Fruit fly (Drosophila melanogaster): ENCODE data around the gene Rubicon.

The Rubicon gene

dm6 chrX:8694066-8694822, 17.4 kb downstream of the Rubicon start:
- no peak for TF ChIP-seq CrebA (GFP tag; optimal IDR thresholded peaks at IDR 0.05; ENCODE audit: borderline replicate concordance)
- peak; percentile 4 for TF ChIP-seq Sp1 (GFP tag; optimal IDR thresholded peaks at IDR 0.05)

- TF ChIP-seq N (GFP tag; optimal IDR thresholded peaks at IDR 0.05) (no peak), rgr (GFP tag; optimal IDR thresholded peaks at IDR 0.05) (no peak), usp (GFP tag; optimal IDR thresholded peaks at IDR 0.05) (no peak), Rel (GFP tag; optimal IDR thresholded peaks at IDR 0.05) (no peak), Rel (tag; optimal IDR thresholded peaks at IDR 0.05) (no peak), dmrt93B (GFP tag; optimal IDR thresholded peaks at IDR 0.05) (no peak), Dfd (GFP tag; optimal IDR thresholded peaks at IDR 0.05) (peak; percentile 74), dl (GFP tag; optimal IDR thresholded peaks at IDR 0.05; ENCODE audit: insufficient read depth in 1 of 2, partially characterized antibody in 2 of 2) (no peak), ey (GFP tag; optimal IDR thresholded peaks at IDR 0.05) (no peak), OdsH (GFP tag; optimal IDR thresholded peaks at IDR 0.05) (no peak)
Observed at dm6 chrX:8694823-8695492, 18.1 kb downstream of the Rubicon start.

dm6 chrX:8696106-8696595, 19.3 kb downstream of the Rubicon start:
- TF ChIP-seq Dfd (GFP tag; optimal IDR thresholded peaks at IDR 0.05) (peak; percentile 14), brk (GFP tag; optimal IDR thresholded peaks at IDR 0.05) (no peak)

- TF ChIP-seq GATAd (GFP tag; optimal IDR thresholded peaks at IDR 0.05): peak; percentile 84
- TF ChIP-seq Myc (optimal IDR thresholded peaks at IDR 0.05): no peak
- peak; percentile 35 for TF ChIP-seq Rel (GFP tag; optimal IDR thresholded peaks at IDR 0.05)
- TF ChIP-seq Rel (tag; optimal IDR thresholded peaks at IDR 0.05): peak; percentile 75
- peak; percentile 87 for TF ChIP-seq sage (GFP tag; optimal IDR thresholded peaks at IDR 0.05)
- peak; percentile 90 for TF ChIP-seq CG9705 (GFP tag; optimal IDR thresholded peaks at IDR 0.05)
- TF ChIP-seq Abd-B (GFP tag; optimal IDR thresholded peaks at IDR 0.05): no peak
- peak; percentile 81 for TF ChIP-seq Mio (GFP tag; optimal IDR thresholded peaks at IDR 0.05)
- TF ChIP-seq Sp1 (GFP tag; optimal IDR thresholded peaks at IDR 0.05): peak; percentile 93
- peak; percentile 3 to 97 for TF ChIP-seq foxo (GFP tag; optimal IDR thresholded peaks at IDR 0.05)
- no peak for TF ChIP-seq jim (GFP tag; optimal IDR thresholded peaks at IDR 0.05)
- TF ChIP-seq dl (GFP tag; optimal IDR thresholded peaks at IDR 0.05; ENCODE audit: insufficient read depth in 1 of 2, partially characterized antibody in 2 of 2): no peak
- no peak for TF ChIP-seq Hr78 (GFP tag; optimal IDR thresholded peaks at IDR 0.05)
- TF ChIP-seq Vsx2 (GFP tag; optimal IDR thresholded peaks at IDR 0.05; ENCODE audit: partially characterized antibody): no peak
- TF ChIP-seq dsf (GFP tag; optimal IDR thresholded peaks at IDR 0.05; ENCODE audit: borderline replicate concordance): peak; percentile 73
- TF ChIP-seq Hr83 (GFP tag; optimal IDR thresholded peaks at IDR 0.05; ENCODE audit: poor library complexity, severe bottlenecking): peak; percentile 81
- TF ChIP-seq ey (GFP tag; optimal IDR thresholded peaks at IDR 0.05): peak; percentile 97
- no peak for TF ChIP-seq usp (GFP tag; optimal IDR thresholded peaks at IDR 0.05)
- peak; percentile 93 for TF ChIP-seq OdsH (GFP tag; optimal IDR thresholded peaks at IDR 0.05)
- no peak for TF ChIP-seq Dif (GFP tag; optimal IDR thresholded peaks at IDR 0.05; ENCODE audit: partially characterized antibody)
- no peak for TF ChIP-seq tai (GFP tag; optimal IDR thresholded peaks at IDR 0.05)
- no peak for TF ChIP-seq lola (GFP tag; optimal IDR thresholded peaks at IDR 0.05)
- TF ChIP-seq CG32264 (GFP tag; optimal IDR thresholded peaks at IDR 0.05): peak; percentile 87
- TF ChIP-seq Hnf4 (GFP tag; optimal IDR thresholded peaks at IDR 0.05): peak; percentile 97
- TF ChIP-seq pan (optimal IDR thresholded peaks at IDR 0.05): no peak
- TF ChIP-seq Jra (GFP tag; optimal IDR thresholded peaks at IDR 0.05): peak; percentile 90
- peak; percentile 96 for TF ChIP-seq dmrt93B (GFP tag; optimal IDR thresholded peaks at IDR 0.05)
- no peak for TF ChIP-seq CrebA (GFP tag; optimal IDR thresholded peaks at IDR 0.05; ENCODE audit: borderline replicate concordance)
- TF ChIP-seq br (GFP tag; optimal IDR thresholded peaks at IDR 0.05): peak; percentile 95
- TF ChIP-seq HLH106 (tag; optimal IDR thresholded peaks at IDR 0.05): peak; percentile 96
- no peak for TF ChIP-seq brk (GFP tag; optimal IDR thresholded peaks at IDR 0.05)
- peak; percentile 96 for TF ChIP-seq h (GFP tag; optimal IDR thresholded peaks at IDR 0.05)
- no peak for TF ChIP-seq Dfd (GFP tag; optimal IDR thresholded peaks at IDR 0.05)
- TF ChIP-seq rgr (GFP tag; optimal IDR thresholded peaks at IDR 0.05): peak; percentile 95
- TF ChIP-seq sv (GFP tag; optimal IDR thresholded peaks at IDR 0.05): peak; percentile 90
- TF ChIP-seq N (GFP tag; optimal IDR thresholded peaks at IDR 0.05): no peak
- peak; percentile 97 for TF ChIP-seq fru (GFP tag; optimal IDR thresholded peaks at IDR 0.05)
- TF ChIP-seq psq (GFP tag; optimal IDR thresholded peaks at IDR 0.05): peak; percentile 89
- peak; percentile 86 for TF ChIP-seq woc (GFP tag; optimal IDR thresholded peaks at IDR 0.05)
Observed at dm6 chrX:8709234-8709843, 32.5 kb downstream of the Rubicon start, which contains the start of gene Hexo2. Gene Hexo2, plus strand, starts transcription at chrX:8709652.
